Worm (Caenorhabditis elegans): ENCODE measurements around the gene ZC513.3.
A peak's percentile ranks its signal among the peaks of the same experiment; 100 is the strongest.

DNA sequence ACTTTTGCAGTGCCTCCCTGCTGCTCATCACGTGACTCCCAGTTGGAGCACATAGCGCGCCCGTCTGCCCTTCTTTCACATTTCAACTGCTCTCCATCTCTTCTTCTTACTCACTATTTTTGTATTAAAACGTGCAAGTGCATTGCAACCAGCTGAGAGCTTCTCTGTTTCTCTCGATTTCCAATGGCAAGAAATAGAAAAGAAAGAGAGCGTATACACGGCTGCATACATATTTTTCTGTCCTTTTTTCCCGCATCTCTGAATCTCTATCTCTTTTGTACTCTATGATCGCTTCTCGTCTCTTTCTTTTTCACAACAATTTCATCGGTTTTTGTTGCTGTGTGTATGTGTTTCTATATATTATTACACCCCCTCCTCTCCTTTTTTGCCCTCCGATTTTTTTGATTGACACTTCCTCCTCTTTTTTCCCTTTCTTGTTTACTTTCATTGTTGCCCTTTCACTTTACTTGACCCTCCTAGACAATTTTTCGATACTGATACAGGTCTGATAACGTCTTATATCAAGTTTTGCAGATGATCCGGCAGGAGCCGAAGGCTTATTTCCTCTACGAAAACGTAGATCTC lies 45.8 kb upstream of the ZC513.3 start, which contains the start of gene Y97E10AR.1:
- TF ChIP-seq ztf-29 (GFP tag; IDR thresholded peaks at IDR 0.05) (no peak), med-1 (GFP tag; optimal IDR thresholded peaks at IDR 0.05; ENCODE audit: insufficient read depth) (no peak), tab-1 (GFP tag; IDR thresholded peaks at IDR 0.05) (no peak), klf-2 (GFP tag; conservative IDR thresholded peaks at IDR 0.05) (no peak), cog-1 (tag; optimal IDR thresholded peaks at IDR 0.05) (peak; percentile 72), flt-1 (GFP tag; IDR thresholded peaks at IDR 0.05) (no peak), ref-1 (GFP tag; conservative IDR thresholded peaks at IDR 0.05) (no peak)
